Worm (Caenorhabditis elegans): Measurements from ENCODE around the gene D2023.6.

The D2023.6 gene

ce11 chrV:11862817-11863216 lies 35.7 kb downstream of the D2023.6 start, which contains the start of gene R13H4.6:
Gene R13H4.6 (plus strand): TSS chrV:11863117.
- TF ChIP-seq pha-4 (tag; optimal IDR thresholded peaks at IDR 0.05): no peak
- TF ChIP-seq tbx-8 (GFP tag; optimal IDR thresholded peaks at IDR 0.05): no peak
- no peak for TF ChIP-seq sptf-1 (tag; optimal IDR thresholded peaks at IDR 0.05)
- no peak for TF ChIP-seq ham-2 (GFP tag; optimal IDR thresholded peaks at IDR 0.05)
- no peak for TF ChIP-seq nhr-28 (tag; optimal IDR thresholded peaks at IDR 0.05)
- no peak for TF ChIP-seq lin-32 (GFP tag; optimal IDR thresholded peaks at IDR 0.05)
- no peak for TF ChIP-seq elt-1 (tag; optimal IDR thresholded peaks at IDR 0.05; ENCODE audit: borderline replicate concordance, insufficient read depth)
- no peak for TF ChIP-seq cnd-1 (tag; optimal IDR thresholded peaks at IDR 0.05)
- no peak for TF ChIP-seq elt-3 (tag; optimal IDR thresholded peaks at IDR 0.05)
- no peak for TF ChIP-seq drap-1 (GFP tag; optimal IDR thresholded peaks at IDR 0.05)
- no peak for TF ChIP-seq unc-62 (GFP tag; optimal IDR thresholded peaks at IDR 0.05)
- no peak for TF ChIP-seq M03D4.4 (tag; optimal IDR thresholded peaks at IDR 0.05)
- no peak for TF ChIP-seq mep-1 (tag; optimal IDR thresholded peaks at IDR 0.05)
- no peak for TF ChIP-seq zip-8 (tag; optimal IDR thresholded peaks at IDR 0.05)
- TF ChIP-seq mls-2 (tag; optimal IDR thresholded peaks at IDR 0.05): no peak

DNA sequence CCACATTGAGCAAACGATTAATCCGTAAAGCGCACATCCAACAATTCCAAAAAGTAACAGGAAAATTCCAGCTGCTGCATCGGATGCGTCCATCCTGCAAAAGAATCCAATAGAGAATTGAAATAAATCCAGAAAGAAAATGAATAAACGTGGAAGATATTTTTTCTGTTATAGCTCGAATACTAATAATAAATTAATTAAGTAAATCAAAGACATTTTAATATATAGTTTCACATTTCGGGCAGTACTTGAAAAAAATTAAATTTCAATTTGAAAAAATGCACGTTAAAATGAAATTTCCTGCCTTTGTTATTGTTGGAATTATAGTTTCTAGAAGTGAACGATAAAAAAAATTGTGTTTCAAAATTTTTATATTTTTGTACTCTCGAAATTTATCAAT lies 41.0 kb downstream of the D2023.6 start, which contains the start of gene R13H4.7:
Gene R13H4.7, minus strand, starts transcription at position 101 of the 400 bp plus-strand sequence.
- TF ChIP-seq blmp-1 (tag; optimal IDR thresholded peaks at IDR 0.05): no peak
- no peak for TF ChIP-seq mab-5 (tag; optimal IDR thresholded peaks at IDR 0.05)
- no peak for TF ChIP-seq ceh-43 (GFP tag; optimal IDR thresholded peaks at IDR 0.05)
- TF ChIP-seq elt-3 (tag; optimal IDR thresholded peaks at IDR 0.05): no peak
- TF ChIP-seq mep-1 (tag; optimal IDR thresholded peaks at IDR 0.05): no peak
- TF ChIP-seq snpc-4 (tag; optimal IDR thresholded peaks at IDR 0.05): no peak
- no peak for TF ChIP-seq bed-3 (GFP tag; optimal IDR thresholded peaks at IDR 0.05)
- TF ChIP-seq mls-2 (tag; optimal IDR thresholded peaks at IDR 0.05): no peak
- no peak for TF ChIP-seq nhr-2 (tag; optimal IDR thresholded peaks at IDR 0.05)
- no peak for TF ChIP-seq flh-1 (GFP tag; optimal IDR thresholded peaks at IDR 0.05)
- TF ChIP-seq lin-13 (tag; optimal IDR thresholded peaks at IDR 0.05): no peak
- TF ChIP-seq ztf-11 (tag; optimal IDR thresholded peaks at IDR 0.05): no peak
- no peak for TF ChIP-seq ceh-83 (GFP tag; optimal IDR thresholded peaks at IDR 0.05)
- no peak for TF ChIP-seq ces-1 (GFP tag; optimal IDR thresholded peaks at IDR 0.05)
- TF ChIP-seq lsy-2 (tag; optimal IDR thresholded peaks at IDR 0.05): no peak

ce11 chrV:11875060-11875459 lies 47.9 kb downstream of the D2023.6 start, which contains the start of gene sulp-4:
Gene sulp-4 (plus strand): TSS chrV:11875360.
- TF ChIP-seq mab-5 (tag; optimal IDR thresholded peaks at IDR 0.05) (no peak), flh-1 (GFP tag; optimal IDR thresholded peaks at IDR 0.05) (no peak), hlh-1 (tag; optimal IDR thresholded peaks at IDR 0.05) (no peak), nhr-76 (tag; optimal IDR thresholded peaks at IDR 0.05) (no peak), drap-1 (GFP tag; optimal IDR thresholded peaks at IDR 0.05) (no peak), ceh-83 (GFP tag; optimal IDR thresholded peaks at IDR 0.05) (no peak), nhr-12 (tag; optimal IDR thresholded peaks at IDR 0.05) (no peak)

DNA sequence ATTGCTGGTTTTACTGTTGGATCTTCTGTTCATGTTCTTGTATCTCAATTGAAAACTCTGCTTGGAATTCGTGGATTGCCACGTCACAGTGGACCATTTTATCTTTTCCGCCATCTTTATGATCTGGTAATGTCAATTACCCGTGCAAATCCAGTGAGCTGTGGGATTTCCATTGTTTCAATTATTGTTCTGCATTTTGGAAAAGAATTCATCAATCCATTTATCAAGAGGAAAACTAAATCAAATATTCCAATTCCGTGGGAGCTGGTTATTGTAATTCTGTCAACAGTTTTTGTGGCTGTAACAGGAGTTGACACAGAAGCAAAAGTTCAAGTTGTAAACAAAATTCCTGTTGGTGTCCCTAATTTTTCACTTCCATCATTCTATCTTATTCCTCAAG lies 49.5 kb downstream of the D2023.6 start:
- TF ChIP-seq flh-1 (GFP tag; optimal IDR thresholded peaks at IDR 0.05): no peak
- no peak for TF ChIP-seq tbx-8 (GFP tag; optimal IDR thresholded peaks at IDR 0.05)
- TF ChIP-seq ceh-39 (tag; optimal IDR thresholded peaks at IDR 0.05): no peak
- TF ChIP-seq ces-1 (GFP tag; optimal IDR thresholded peaks at IDR 0.05): no peak

Data from whole organism, mixed stage, embryonic.